Fruit fly (Drosophila melanogaster) whole organism, embryonic: ENCODE measurements around the gene CG13077.
A peak's percentile ranks its signal among the peaks of the same experiment; 100 is the strongest.

Experiments
- Aef1 ChIP-seq: fragments of 200-800 bp; sonication (Bioruptor generic); IDR thresholded peaks from 3 replicates; pipeline ENCODE4 v1.3.6; 2022; ENCODE audit warnings: missing biosample characterization, missing genetic modification characterization
- Awh ChIP-seq: fragments of 200-800 bp; sonication (Bioruptor generic); IDR thresholded peaks from 2 replicates; pipeline ENCODE4, ENCODE4 v1.3.6; 2022; ENCODE audit warnings: missing biosample characterization, missing genetic modification characterization
- Blimp-1 ChIP-seq: fragments of 200-800 bp; sonication (Bioruptor generic); optimal IDR thresholded peaks from 3 replicates; lab custom pipeline; 2018; ENCODE audit warnings: missing biosample characterization, missing genetic modification characterization, mild to moderate bottlenecking, moderate library complexity, missing genetic modification reagents
- CG10654 ChIP-seq: fragments of 200-800 bp; sonication (Bioruptor generic); optimal IDR thresholded peaks from 2 replicates; lab custom pipeline; 2016; ENCODE audit warnings: missing biosample characterization, missing genetic modification characterization
- CG10979 ChIP-seq: fragments of 200-800 bp; sonication (Bioruptor generic); optimal IDR thresholded peaks from 2 replicates; lab custom pipeline; 2018; ENCODE audit warnings: missing biosample characterization, mild to moderate bottlenecking, missing genetic modification characterization, moderate library complexity
- CG12104 ChIP-seq: fragments of 200-800 bp; sonication (Bioruptor generic); optimal IDR thresholded peaks from 3 replicates; lab custom pipeline; 2016; ENCODE audit warnings: missing biosample characterization, missing genetic modification characterization
- CG12391 ChIP-seq: fragments of 200-800 bp; sonication (Bioruptor generic); optimal IDR thresholded peaks from 3 replicates; lab custom pipeline; 2018; ENCODE audit warnings: missing biosample characterization, mild to moderate bottlenecking, missing genetic modification characterization, moderate library complexity
- CG13123 ChIP-seq: fragments of 200-800 bp; sonication (Bioruptor generic); optimal IDR thresholded peaks from 2 replicates; lab custom pipeline; 2016; ENCODE audit warnings: missing biosample characterization, missing genetic modification characterization
- CG13424 ChIP-seq: fragments of 200-800 bp; sonication (Bioruptor generic); optimal IDR thresholded peaks from 2 replicates; lab custom pipeline; 2019; ENCODE audit warnings: missing biosample characterization, mild to moderate bottlenecking, missing genetic modification characterization, moderate library complexity
- CG16779 ChIP-seq: fragments of 200-800 bp; sonication (Bioruptor generic); IDR thresholded peaks from 2 replicates; pipeline ENCODE4 v1.3.6; 2022; ENCODE audit warnings: missing biosample characterization, missing genetic modification characterization
- CG1832 ChIP-seq: fragments of 200-800 bp; sonication (Bioruptor generic); optimal IDR thresholded peaks from 2 replicates; lab custom pipeline; 2017; ENCODE audit warnings: missing biosample characterization, mild to moderate bottlenecking, missing genetic modification characterization, inconsistent platforms
- CG31388 ChIP-seq: fragments of 200-800 bp; sonication (Bioruptor generic); optimal IDR thresholded peaks from 2 replicates; lab custom pipeline; 2016; ENCODE audit warnings: missing biosample characterization, missing genetic modification characterization
- CG3163 ChIP-seq: fragments of 200-800 bp; sonication (Bioruptor generic); optimal IDR thresholded peaks from 3 replicates; lab custom pipeline; 2016; ENCODE audit warnings: missing biosample characterization, missing genetic modification characterization
- CG32532 ChIP-seq: fragments of 200-800 bp; sonication (Bioruptor generic); IDR thresholded peaks from 2 replicates; pipeline ENCODE4 v1.3.6; 2022; ENCODE audit warnings: missing biosample characterization, missing genetic modification characterization
- CG33213 ChIP-seq: fragments of 200-800 bp; sonication (Bioruptor generic); optimal IDR thresholded peaks from 3 replicates; lab custom pipeline; 2016; ENCODE audit warnings: missing biosample characterization, missing genetic modification characterization
- CG33557 ChIP-seq: fragments of 200-800 bp; sonication (Bioruptor generic); optimal IDR thresholded peaks from 2 replicates; lab custom pipeline; 2019; ENCODE audit warnings: missing biosample characterization, mild to moderate bottlenecking, missing genetic modification characterization, moderate library complexity
- CG3407 ChIP-seq: fragments of 200-800 bp; sonication (Bioruptor generic); optimal IDR thresholded peaks from 2 replicates; lab custom pipeline; 2018; ENCODE audit warnings: missing biosample characterization, mild to moderate bottlenecking, missing genetic modification characterization
- CG6791 ChIP-seq: fragments of 200-800 bp; sonication (Bioruptor generic); IDR thresholded peaks from 3 replicates; pipeline ENCODE4 v1.3.6; 2022; ENCODE audit warnings: missing biosample characterization, missing genetic modification characterization; ENCODE audit not compliant: partially characterized antibody
- CG8924 ChIP-seq: fragments of 200-800 bp; optimal IDR thresholded peaks from 3 replicates; lab custom pipeline; 2019; ENCODE audit warnings: missing biosample characterization, mild to moderate bottlenecking, missing genetic modification characterization, moderate library complexity
- Doc3 ChIP-seq: fragments of 200-800 bp; sonication (Bioruptor generic); IDR thresholded peaks from 3 replicates; pipeline ENCODE4 v1.3.6; 2022; ENCODE audit warnings: missing biosample characterization, missing genetic modification characterization; ENCODE audit not compliant: partially characterized antibody
- E2f1 ChIP-seq: fragments of 200-800 bp; sonication (Bioruptor generic); IDR thresholded peaks from 2 replicates; pipeline ENCODE4 v1.3.6; 2022; ENCODE audit warnings: missing biosample characterization, missing genetic modification characterization
- Fer1 ChIP-seq: fragments of 200-800 bp; sonication (Bioruptor generic); optimal IDR thresholded peaks from 2 replicates; lab custom pipeline; 2017; ENCODE audit warnings: missing biosample characterization, mild to moderate bottlenecking, missing genetic modification characterization
- Hmx ChIP-seq: fragments of 200-800 bp; sonication (Bioruptor generic); optimal IDR thresholded peaks from 2 replicates; lab custom pipeline; 2016; ENCODE audit warnings: missing biosample characterization, missing genetic modification characterization
- Hr3 ChIP-seq: fragments of 200-800 bp; sonication (Bioruptor generic); optimal IDR thresholded peaks from 3 replicates; lab custom pipeline; 2016; ENCODE audit warnings: missing biosample characterization, missing genetic modification characterization
- Hr51 ChIP-seq, 2 experiments: fragments of 200-800 bp; sonication (Bioruptor generic); optimal IDR thresholded peaks; 2 replicates in 1 of 2; 3 replicates in 1 of 2; lab custom pipeline; 2016 to 2018; ENCODE audit warnings: missing biosample characterization in 2 of 2, missing genetic modification characterization in 2 of 2, mild to moderate bottlenecking in 1 of 2, moderate library complexity in 1 of 2
- Side ChIP-seq: fragments of 200-800 bp; sonication (Bioruptor generic); optimal IDR thresholded peaks from 2 replicates; lab custom pipeline; 2016; ENCODE audit warnings: missing biosample characterization, missing genetic modification characterization
- Sox102F ChIP-seq: fragments of 200-800 bp; sonication (Bioruptor generic); optimal IDR thresholded peaks from 2 replicates; lab custom pipeline; 2018; ENCODE audit warnings: missing biosample characterization, mild to moderate bottlenecking, missing genetic modification characterization, moderate library complexity
- Spps ChIP-seq: fragments of 200-800 bp; sonication (Bioruptor generic); optimal IDR thresholded peaks from 2 replicates; lab custom pipeline; 2018; ENCODE audit warnings: missing biosample characterization, mild to moderate bottlenecking, missing genetic modification characterization
- Xbp1 ChIP-seq: fragments of 200-800 bp; sonication (Bioruptor generic); optimal IDR thresholded peaks from 3 replicates; lab custom pipeline; 2016; ENCODE audit warnings: missing biosample characterization, mild to moderate bottlenecking, missing genetic modification characterization
- Xrp1 ChIP-seq: fragments of 200-800 bp; sonication (Bioruptor generic); IDR thresholded peaks from 2 replicates; pipeline ENCODE4 v1.3.6; 2022; ENCODE audit warnings: missing biosample characterization, missing genetic modification characterization
- YL-1 ChIP-seq: fragments of 200-800 bp; sonication (Bioruptor generic); optimal IDR thresholded peaks from 3 replicates; lab custom pipeline; 2017; ENCODE audit warnings: missing biosample characterization, mild to moderate bottlenecking, missing genetic modification characterization
- al ChIP-seq: fragments of 200-800 bp; sonication (Bioruptor generic); IDR thresholded peaks from 2 replicates; pipeline ENCODE4 v1.3.6; 2022; ENCODE audit warnings: missing biosample characterization, missing genetic modification characterization
- cato ChIP-seq: fragments of 200-800 bp; sonication (Bioruptor generic); optimal IDR thresholded peaks from 2 replicates; lab custom pipeline; 2016; ENCODE audit warnings: missing biosample characterization, missing genetic modification characterization, borderline replicate concordance
- crc ChIP-seq: fragments of 200-800 bp; sonication (Bioruptor generic); optimal IDR thresholded peaks from 2 replicates; lab custom pipeline; 2016; ENCODE audit warnings: missing biosample characterization, missing genetic modification characterization
- crol ChIP-seq: fragments of 200-800 bp; sonication (Bioruptor generic); IDR thresholded peaks from 2 replicates; pipeline ENCODE4 v1.3.6; 2022; ENCODE audit warnings: missing biosample characterization, missing genetic modification characterization
- dan ChIP-seq: fragments of 200-800 bp; sonication (Bioruptor generic); IDR thresholded peaks from 2 replicates; pipeline ENCODE4 v1.3.6; 2022; ENCODE audit warnings: missing biosample characterization, missing genetic modification characterization
- dpn ChIP-seq, 2 experiments: fragments of 200-800 bp; sonication (Bioruptor generic); optimal IDR thresholded peaks; 3 replicates each; lab custom pipeline; 2016; ENCODE audit warnings: missing biosample characterization in 2 of 2, missing genetic modification characterization in 2 of 2
- ftz-f1 ChIP-seq: fragments of 200-800 bp; sonication (Bioruptor generic); optimal IDR thresholded peaks from 2 replicates; lab custom pipeline; 2016; ENCODE audit warnings: missing biosample characterization, missing genetic modification characterization
- inv ChIP-seq: fragments of 200-800 bp; sonication (Bioruptor generic); IDR thresholded peaks from 2 replicates; pipeline ENCODE4 v1.3.6; 2022; ENCODE audit warnings: missing biosample characterization, missing genetic modification characterization; ENCODE audit not compliant: partially characterized antibody
- jigr1 ChIP-seq: fragments of 200-800 bp; sonication (Bioruptor generic); IDR thresholded peaks from 3 replicates; pipeline ENCODE4 v1.3.6; 2022; ENCODE audit warnings: missing biosample characterization, missing genetic modification characterization
- nom ChIP-seq: fragments of 200-800 bp; sonication (Bioruptor generic); optimal IDR thresholded peaks from 2 replicates; lab custom pipeline; 2017; ENCODE audit warnings: missing biosample characterization, missing genetic modification characterization, mild to moderate bottlenecking, moderate library complexity, missing genetic modification reagents
- sd ChIP-seq: fragments of 200-800 bp; sonication (Bioruptor generic); optimal IDR thresholded peaks from 3 replicates; lab custom pipeline; 2018; ENCODE audit warnings: missing biosample characterization, mild to moderate bottlenecking, missing genetic modification characterization, moderate library complexity
- sisA ChIP-seq: fragments of 200-800 bp; sonication (Bioruptor generic); IDR thresholded peaks from 2 replicates; pipeline ENCODE4 v1.3.6; 2022; ENCODE audit warnings: missing biosample characterization, missing genetic modification characterization
- sob ChIP-seq: fragments of 200-800 bp; sonication (Bioruptor generic); IDR thresholded peaks from 2 replicates; pipeline ENCODE4 v1.3.6; 2022; ENCODE audit warnings: missing biosample characterization, missing genetic modification characterization
- sqz ChIP-seq: fragments of 200-800 bp; sonication (Bioruptor generic); optimal IDR thresholded peaks from 3 replicates; lab custom pipeline; 2018; ENCODE audit warnings: missing biosample characterization, mild to moderate bottlenecking, missing genetic modification characterization
- sug ChIP-seq: fragments of 200-800 bp; optimal IDR thresholded peaks from 2 replicates; lab custom pipeline; 2019; ENCODE audit warnings: missing biosample characterization, mild to moderate bottlenecking, missing genetic modification characterization, moderate library complexity
- wor ChIP-seq: fragments of 200-800 bp; sonication (Bioruptor generic); IDR thresholded peaks from 2 replicates; pipeline ENCODE4 v1.3.6; 2022; ENCODE audit warnings: missing biosample characterization, missing genetic modification characterization
- zen2 ChIP-seq: fragments of 200-800 bp; sonication (Bioruptor generic); IDR thresholded peaks from 3 replicates; pipeline ENCODE4 v1.3.6; 2022; ENCODE audit warnings: missing biosample characterization, missing genetic modification characterization; ENCODE audit not compliant: partially characterized antibody

The CG13077 gene

DNA sequence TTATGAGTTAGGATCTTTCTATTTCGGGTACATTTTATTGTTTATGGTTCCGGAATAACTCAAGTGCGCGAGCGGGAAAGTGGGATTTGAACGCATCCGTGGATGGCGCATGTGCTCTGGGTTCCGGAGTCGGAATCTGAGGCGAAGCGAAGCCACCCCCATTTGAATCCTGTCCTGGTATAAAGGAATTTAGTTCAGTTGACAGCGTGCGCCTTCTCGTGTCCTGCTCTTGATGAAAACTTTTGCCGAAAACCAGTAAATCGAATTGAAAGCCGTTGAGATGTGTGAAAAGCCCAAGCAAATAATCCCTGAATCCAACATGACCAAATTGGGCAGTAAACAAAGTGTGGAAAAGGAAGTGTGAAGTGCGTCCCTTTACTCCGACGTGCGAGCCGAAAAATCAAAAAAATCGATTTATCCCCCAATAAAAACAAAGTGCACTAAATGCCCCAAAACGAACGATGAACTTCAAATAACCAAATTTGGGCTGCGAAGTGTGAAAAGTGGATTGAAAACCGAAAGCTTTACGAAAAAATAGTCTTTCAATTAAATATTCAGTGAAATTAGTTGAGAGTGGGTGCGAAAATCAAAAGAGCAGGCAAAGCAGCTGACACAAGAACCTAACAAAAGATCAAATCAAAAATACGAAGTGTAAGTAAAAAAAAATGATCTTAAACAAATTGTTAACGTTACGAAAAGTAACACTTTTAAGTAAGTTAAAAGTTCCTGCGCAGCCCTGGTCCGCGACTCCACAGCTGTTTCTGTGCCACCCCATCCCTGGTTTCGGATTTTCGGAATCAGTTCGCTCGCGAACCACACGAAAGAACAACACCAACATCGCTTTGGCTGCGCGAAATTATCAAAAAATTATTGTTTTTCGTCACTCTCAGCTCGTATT, 21.0 kb downstream of the CG13077 start, which contains the start of gene Lar (continued):
- TF ChIP-seq cato (GFP tag; lab: Kevin White, UChicago) (no peak), crol (GFP tag; lab: Robert Waterston, UW) (no peak), CG3407 (no peak), wor (GFP tag; lab: Robert Waterston, UW) (no peak), CG6791 (GFP tag; lab: Robert Waterston, UW) (no peak), Hr3 (peak; percentile 41), crc (GFP tag; lab: Kevin White, UChicago) (peak; percentile 56), CG1832 (GFP tag; lab: Kevin White, UChicago) (no peak), Hr51 (GFP tag; optimal IDR thresholded peaks at IDR 0.05; lab: Kevin White, UChicago) (peak; percentile 21 to 56), inv (GFP tag; lab: Robert Waterston, UW) (no peak), CG8924 (tag; lab: Kevin White, UChicago) (peak; percentile 65), sqz (no peak), Hmx (GFP tag; lab: Kevin White, UChicago) (peak; percentile 42), dpn (GFP tag; optimal IDR thresholded peaks at IDR 0.05; lab: Kevin White, UChicago) (peak; percentile 60 to 79), nom (GFP tag; lab: Kevin White, UChicago) (peak; percentile 37), Doc3 (GFP tag; lab: Robert Waterston, UW) (no peak), YL-1 (GFP tag; lab: Kevin White, UChicago) (peak; percentile 15), CG33213 (GFP tag; lab: Kevin White, UChicago) (peak; percentile 75), CG13424 (tag; lab: Kevin White, UChicago) (peak; percentile 66), sob (GFP tag; lab: Robert Waterston, UW) (peak; percentile 27; the same call in 1 of the 2 replicates), CG12391 (tag; lab: Kevin White, UChicago) (peak; percentile 72), jigr1 (GFP tag; lab: Robert Waterston, UW) (no peak; the same call in 2 of the 3 replicates), Spps (tag; lab: Kevin White, UChicago) (peak; percentile 10), Awh (GFP tag; lab: Robert Waterston, UW) (0 out of 2 replicates have a peak, but pooled peaks have one; percentile 12), CG12104 (GFP tag; lab: Kevin White, UChicago) (no peak), CG3163 (GFP tag; lab: Kevin White, UChicago) (peak; percentile 46), Side (peak; percentile 74), Xrp1 (GFP tag; lab: Robert Waterston, UW) (peak; percentile 62; the same call in 1 of the 2 replicates), sug (tag; lab: Kevin White, UChicago) (peak; percentile 57), zen2 (GFP tag; lab: Robert Waterston, UW) (no peak), Fer1 (GFP tag; lab: Kevin White, UChicago) (peak; percentile 57), ftz-f1 (GFP tag; lab: Kevin White, UChicago) (no peak), Xbp1 (GFP tag; lab: Kevin White, UChicago) (peak; percentile 68), CG10979 (tag; lab: Kevin White, UChicago) (peak; percentile 45), Sox102F (peak; percentile 58), sisA (GFP tag; lab: Robert Waterston, UW) (peak; percentile 57), CG10654 (GFP tag; lab: Kevin White, UChicago) (peak; percentile 10), Aef1 (peak; percentile 67), CG13123 (GFP tag; lab: Kevin White, UChicago) (no peak), CG33557 (GFP tag; lab: Kevin White, UChicago) (no peak), E2f1 (GFP tag; lab: Robert Waterston, UW) (peak; percentile 47; the same call in 1 of the 2 replicates), CG16779 (GFP tag; lab: Robert Waterston, UW) (no peak), CG32532 (GFP tag; lab: Robert Waterston, UW) (peak; percentile 78), al (GFP tag; lab: Robert Waterston, UW) (peak; percentile 43; the same call in 1 of the 2 replicates), dan (GFP tag; lab: Robert Waterston, UW) (no peak), Blimp-1 (GFP tag; lab: Kevin White, UChicago) (peak; percentile 37), CG31388 (GFP tag; lab: Kevin White, UChicago) (no peak), sd (tag; lab: Kevin White, UChicago) (peak; percentile 32)
